Fruit fly (Drosophila melanogaster): ENCODE measurements around the gene P5cr.

Gene P5cr

DNA sequence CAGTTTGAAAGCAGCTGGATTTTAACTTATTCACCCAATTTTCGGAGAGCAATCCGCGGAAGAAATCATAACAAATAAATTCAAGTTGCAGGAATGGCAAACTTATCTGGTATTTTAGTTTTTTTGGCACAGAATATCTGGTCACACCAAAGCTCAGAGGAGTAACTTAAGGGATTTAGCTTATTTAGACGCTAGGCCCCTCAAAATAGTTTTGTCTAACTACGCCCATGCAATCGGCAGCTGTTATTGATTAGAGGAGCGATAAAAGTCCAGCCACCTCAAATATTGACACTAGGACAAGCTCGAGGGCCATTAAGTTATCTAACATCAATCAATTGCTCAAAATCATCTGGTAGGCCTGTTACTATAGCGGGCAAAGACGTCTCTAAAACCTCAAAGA is at the start of gene P5cr, which contains the start of gene GatA (continued):
- TF ChIP-seq CG2712 (tag; optimal IDR thresholded peaks at IDR 0.05) = peak; percentile 35
- TF ChIP-seq pzg (GFP tag; optimal IDR thresholded peaks at IDR 0.05) = peak; percentile 74
- TF ChIP-seq CG16813 (GFP tag; IDR thresholded peaks at IDR 0.05; ENCODE audit: partially characterized antibody) = no peak
- peak; percentile 59 for TF ChIP-seq ap (GFP tag; IDR thresholded peaks at IDR 0.05)
- TF ChIP-seq lbe (GFP tag; optimal IDR thresholded peaks at IDR 0.05) = peak; percentile 56
- no peak for TF ChIP-seq Mes4 (GFP tag; optimal IDR thresholded peaks at IDR 0.05)
- TF ChIP-seq peb (GFP tag; IDR thresholded peaks at IDR 0.05) = no peak
- peak; percentile 48 for TF ChIP-seq HmgD (GFP tag; optimal IDR thresholded peaks at IDR 0.05)
- TF ChIP-seq CG17912 (GFP tag; optimal IDR thresholded peaks at IDR 0.05) = peak; percentile 47
- no peak for TF ChIP-seq Max (GFP tag; optimal IDR thresholded peaks at IDR 0.05)
- peak; percentile 12 for TF ChIP-seq CG17802 (tag; optimal IDR thresholded peaks at IDR 0.05)
- peak; percentile 34 for TF ChIP-seq org-1 (GFP tag; optimal IDR thresholded peaks at IDR 0.05)
- peak; percentile 86 for TF ChIP-seq CG8944 (GFP tag; optimal IDR thresholded peaks at IDR 0.05)
- peak; percentile 73 for TF ChIP-seq MTF-1 (GFP tag; optimal IDR thresholded peaks at IDR 0.05; ENCODE audit: borderline replicate concordance)
- no peak for TF ChIP-seq zen (tag; optimal IDR thresholded peaks at IDR 0.05)
- TF ChIP-seq CG7556 (GFP tag; optimal IDR thresholded peaks at IDR 0.05) = peak; percentile 61
- no peak; the same call in 1 of the 2 replicates for TF ChIP-seq amos (GFP tag; IDR thresholded peaks at IDR 0.05; ENCODE audit: partially characterized antibody)
- peak; percentile 83 for TF ChIP-seq CG13296 (GFP tag; optimal IDR thresholded peaks at IDR 0.05)
- TF ChIP-seq danr (GFP tag; IDR thresholded peaks at IDR 0.05) = 0 out of 2 replicates have a peak, but pooled peaks have one; percentile 32
- TF ChIP-seq CG11456 (GFP tag; IDR thresholded peaks at IDR 0.05) = peak; percentile 96
- TF ChIP-seq dysf (GFP tag; IDR thresholded peaks at IDR 0.05) = peak; percentile 91
- peak; percentile 88 for TF ChIP-seq Dbx (GFP tag; IDR thresholded peaks at IDR 0.05)
- TF ChIP-seq wdn (GFP tag; IDR thresholded peaks at IDR 0.05) = peak; percentile 78
- TF ChIP-seq CG9437 (GFP tag; optimal IDR thresholded peaks at IDR 0.05) = peak; percentile 35
- TF ChIP-seq CG9797 (GFP tag; optimal IDR thresholded peaks at IDR 0.05) = peak; percentile 37
- TF ChIP-seq CG6791 (GFP tag; IDR thresholded peaks at IDR 0.05; ENCODE audit: partially characterized antibody) = no peak
- peak; percentile 61 for TF ChIP-seq CG16815 (GFP tag; optimal IDR thresholded peaks at IDR 0.05)
- peak; percentile 19 for TF ChIP-seq CG10274 (GFP tag; optimal IDR thresholded peaks at IDR 0.05)
- peak; percentile 11 for TF ChIP-seq CG14710 (tag; optimal IDR thresholded peaks at IDR 0.05)
- TF ChIP-seq gce (GFP tag; IDR thresholded peaks at IDR 0.05) = peak; percentile 64; the same call in 2 of the 3 replicates
- peak; percentile 75 for TF ChIP-seq CG10209 (GFP tag; optimal IDR thresholded peaks at IDR 0.05)
- TF ChIP-seq Drgx (GFP tag; IDR thresholded peaks at IDR 0.05) = peak; percentile 91
- no peak for TF ChIP-seq kni (GFP tag; optimal IDR thresholded peaks at IDR 0.05)
- 0 out of 3 replicates have a peak, but pooled peaks have one; percentile 10 for TF ChIP-seq CG11695 (GFP tag; IDR thresholded peaks at IDR 0.05)
- no peak for TF ChIP-seq Tbp (GFP tag; optimal IDR thresholded peaks at IDR 0.05)
- no peak for TF ChIP-seq Blimp-1 (GFP tag; optimal IDR thresholded peaks at IDR 0.05)
- TF ChIP-seq crol (GFP tag; IDR thresholded peaks at IDR 0.05) = no peak
- peak; percentile 72 for TF ChIP-seq Six4 (GFP tag; optimal IDR thresholded peaks at IDR 0.05)
- peak; percentile 91 for TF ChIP-seq CG13624 (GFP tag; optimal IDR thresholded peaks at IDR 0.05)
- TF ChIP-seq CG3995 (GFP tag; optimal IDR thresholded peaks at IDR 0.05) = peak; percentile 41
- TF ChIP-seq Jarid2 (GFP tag; optimal IDR thresholded peaks at IDR 0.05) = peak; percentile 6
- peak; percentile 65 for TF ChIP-seq da (GFP tag; optimal IDR thresholded peaks at IDR 0.05)
- TF ChIP-seq CG12104 (GFP tag; optimal IDR thresholded peaks at IDR 0.05) = peak; percentile 3
- TF ChIP-seq maf-S (GFP tag; optimal IDR thresholded peaks at IDR 0.05) = peak; percentile 88
- peak; percentile 30 for TF ChIP-seq Dp (GFP tag; optimal IDR thresholded peaks at IDR 0.05)
- TF ChIP-seq nom (GFP tag; optimal IDR thresholded peaks at IDR 0.05) = peak; percentile 69
- peak; percentile 61 for TF ChIP-seq CG4730 (GFP tag; IDR thresholded peaks at IDR 0.05)
- TF ChIP-seq CG14860 (GFP tag; IDR thresholded peaks at IDR 0.05; ENCODE audit: partially characterized antibody) = no peak
- TF ChIP-seq cwo (GFP tag; optimal IDR thresholded peaks at IDR 0.05) = peak; percentile 67
- TF ChIP-seq ase (GFP tag; IDR thresholded peaks at IDR 0.05) = peak; percentile 54; the same call in 2 of the 3 replicates
